Fruit fly (Drosophila melanogaster) whole organism, pupa: ENCODE results near the gene CG4577.

Experiments used
- CG10348 ChIP-seq: fragments of 200-800 bp; sonication (Bioruptor generic); IDR thresholded peaks from 2 replicates; pipeline ENCODE4 v1.3.6; 2022; ENCODE audit warnings: missing biosample characterization, missing genetic modification characterization
- CG12605 ChIP-seq: fragments of 200-800 bp; sonication (Bioruptor generic); IDR thresholded peaks from 2 replicates; pipeline ENCODE4 v1.3.6; 2022; ENCODE audit warnings: missing biosample characterization, missing genetic modification characterization
- CG13204 ChIP-seq: fragments of 200-800 bp; sonication (Bioruptor generic); optimal IDR thresholded peaks from 2 replicates; lab custom pipeline; 2018; ENCODE audit warnings: missing biosample characterization, mild to moderate bottlenecking, missing genetic modification characterization, moderate library complexity
- CG14655 ChIP-seq: fragments of 200-800 bp; sonication (Bioruptor generic); optimal IDR thresholded peaks from 3 replicates; lab custom pipeline; 2017; ENCODE audit warnings: mild to moderate bottlenecking, missing biosample characterization, missing genetic modification reagents, missing genetic modification characterization
- CG15710 ChIP-seq: fragments of 200-800 bp; sonication (Bioruptor generic); optimal IDR thresholded peaks from 2 replicates; lab custom pipeline; 2018; ENCODE audit warnings: missing biosample characterization, mild to moderate bottlenecking, missing genetic modification characterization, moderate library complexity
- CG4496 ChIP-seq: fragments of 200-800 bp; sonication (Bioruptor generic); IDR thresholded peaks from 3 replicates; pipeline ENCODE4 v1.3.6; 2022; ENCODE audit warnings: missing biosample characterization, missing genetic modification characterization
- CG8301 ChIP-seq: fragments of 200-800 bp; sonication (Bioruptor generic); optimal IDR thresholded peaks from 2 replicates; lab custom pipeline; 2018; ENCODE audit warnings: missing biosample characterization, mild to moderate bottlenecking, missing genetic modification characterization
- CG9948 ChIP-seq: fragments of 200-800 bp; sonication (Bioruptor generic); optimal IDR thresholded peaks from 2 replicates; lab custom pipeline; 2018; ENCODE audit warnings: missing biosample characterization, mild to moderate bottlenecking, missing genetic modification characterization, moderate library complexity
- D1 ChIP-seq: fragments of 200-800 bp; sonication (Bioruptor generic); optimal IDR thresholded peaks from 2 replicates; lab custom pipeline; 2018; ENCODE audit warnings: missing biosample characterization, mild to moderate bottlenecking, missing genetic modification characterization, moderate library complexity
- Pif1A ChIP-seq: fragments of 200-800 bp; sonication (Bioruptor generic); optimal IDR thresholded peaks from 3 replicates; lab custom pipeline; 2016; ENCODE audit warnings: missing biosample characterization, missing genetic modification characterization
- fd96Ca ChIP-seq: fragments of 200-800 bp; sonication (Bioruptor generic); IDR thresholded peaks from 3 replicates; pipeline ENCODE4 v1.3.6; 2022; ENCODE audit warnings: missing biosample characterization, missing genetic modification characterization
- rn ChIP-seq: fragments of 200-800 bp; sonication (Bioruptor generic); IDR thresholded peaks from 2 replicates; pipeline ENCODE4 v1.3.6; 2022; ENCODE audit warnings: missing biosample characterization, missing genetic modification characterization

dm6 chr2L:1143286-1143685 is 8.8 kb downstream of the CG4577 start:
- TF ChIP-seq CG13204 (GFP tag; lab: Kevin White, UChicago): no peak
- no peak for TF ChIP-seq CG4496 (GFP tag; lab: Robert Waterston, UW)
- TF ChIP-seq CG12605 (GFP tag; lab: Robert Waterston, UW): no peak
- no peak for TF ChIP-seq CG8301
- TF ChIP-seq Pif1A (GFP tag; lab: Kevin White, UChicago): no peak
- TF ChIP-seq CG15710 (tag; lab: Kevin White, UChicago): no peak
- TF ChIP-seq D1 (tag; lab: Kevin White, UChicago): no peak
- TF ChIP-seq CG10348 (GFP tag; lab: Robert Waterston, UW): no peak
- no peak for TF ChIP-seq rn (GFP tag; lab: Robert Waterston, UW)
- no peak for TF ChIP-seq CG9948
- TF ChIP-seq CG14655 (GFP tag; lab: Kevin White, UChicago): no peak
- no peak for TF ChIP-seq fd96Ca (GFP tag; lab: Robert Waterston, UW)
